Fruit fly (Drosophila melanogaster): ENCODE results near the gene CstF50.
A peak's percentile ranks its signal among the peaks of the same experiment; 100 is the strongest.

CstF50 gene

DNA sequence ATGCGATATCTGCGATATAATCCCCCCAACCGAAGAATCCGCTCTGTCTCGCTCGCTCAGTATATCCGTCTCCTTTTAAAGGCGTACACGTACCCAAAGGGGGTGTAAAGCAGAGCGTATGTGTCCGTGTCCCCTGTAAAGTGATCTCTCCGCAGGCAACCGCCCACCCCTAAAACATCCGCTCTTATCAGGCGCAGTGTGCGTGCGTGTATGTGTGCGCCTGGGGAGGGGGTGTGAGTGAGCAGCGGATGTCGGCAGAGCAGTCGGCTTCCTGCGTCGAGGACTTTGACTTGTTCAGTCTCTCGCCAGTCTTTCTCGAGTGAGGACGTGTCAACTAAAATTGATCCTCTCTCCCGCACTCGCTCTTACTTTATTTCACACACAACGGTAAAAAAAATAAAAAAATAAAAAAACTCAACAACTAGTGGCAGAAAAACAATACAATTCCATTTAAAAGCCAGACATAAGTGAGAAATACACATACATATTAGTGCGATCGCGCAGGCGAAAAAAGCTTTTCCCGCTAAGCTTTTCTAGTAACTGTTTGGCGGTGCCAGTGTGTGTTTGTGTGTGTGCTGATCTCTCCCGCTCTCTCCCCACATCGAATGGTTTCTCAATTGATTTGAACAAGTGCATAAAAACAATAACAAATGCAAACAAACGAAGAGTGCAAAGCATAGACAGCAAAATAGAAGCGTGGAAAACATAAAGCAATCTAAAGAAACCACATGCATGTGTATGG lies 11.1 kb downstream of the CstF50 start:
- TF ChIP-seq CG15710 (tag; optimal IDR thresholded peaks at IDR 0.05) (peak; percentile 29), Ets98B (GFP tag; IDR thresholded peaks at IDR 0.05) (peak; percentile 50; the same call in 1 of the 2 replicates), CG32121 (GFP tag; IDR thresholded peaks at IDR 0.05) (peak; percentile 25; the same call in 1 of the 2 replicates), CG12605 (GFP tag; IDR thresholded peaks at IDR 0.05) (peak; percentile 62; the same call in 1 of the 2 replicates), Pif1A (GFP tag; optimal IDR thresholded peaks at IDR 0.05) (no peak), CG9948 (tag; optimal IDR thresholded peaks at IDR 0.05) (no peak), CG10348 (GFP tag; IDR thresholded peaks at IDR 0.05) (no peak), CG34367 (tag; optimal IDR thresholded peaks at IDR 0.05) (peak; percentile 42), CG14655 (GFP tag; optimal IDR thresholded peaks at IDR 0.05) (no peak), CG8159 (tag; optimal IDR thresholded peaks at IDR 0.05) (peak; percentile 6), Pif1B (GFP tag; optimal IDR thresholded peaks at IDR 0.05) (peak; percentile 17), rn (GFP tag; IDR thresholded peaks at IDR 0.05) (no peak), fd96Ca (GFP tag; IDR thresholded peaks at IDR 0.05) (peak; percentile 63), D1 (tag; optimal IDR thresholded peaks at IDR 0.05) (no peak), CG4496 (GFP tag; IDR thresholded peaks at IDR 0.05) (peak; percentile 83), Snoo (tag; optimal IDR thresholded peaks at IDR 0.05) (peak; percentile 26), CG8301 (tag; optimal IDR thresholded peaks at IDR 0.05) (no peak), CG13204 (GFP tag; optimal IDR thresholded peaks at IDR 0.05) (peak; percentile 90), gl (tag; optimal IDR thresholded peaks at IDR 0.05) (peak; percentile 81), EcR (GFP tag; optimal IDR thresholded peaks at IDR 0.05) (peak; percentile 79)

DNA sequence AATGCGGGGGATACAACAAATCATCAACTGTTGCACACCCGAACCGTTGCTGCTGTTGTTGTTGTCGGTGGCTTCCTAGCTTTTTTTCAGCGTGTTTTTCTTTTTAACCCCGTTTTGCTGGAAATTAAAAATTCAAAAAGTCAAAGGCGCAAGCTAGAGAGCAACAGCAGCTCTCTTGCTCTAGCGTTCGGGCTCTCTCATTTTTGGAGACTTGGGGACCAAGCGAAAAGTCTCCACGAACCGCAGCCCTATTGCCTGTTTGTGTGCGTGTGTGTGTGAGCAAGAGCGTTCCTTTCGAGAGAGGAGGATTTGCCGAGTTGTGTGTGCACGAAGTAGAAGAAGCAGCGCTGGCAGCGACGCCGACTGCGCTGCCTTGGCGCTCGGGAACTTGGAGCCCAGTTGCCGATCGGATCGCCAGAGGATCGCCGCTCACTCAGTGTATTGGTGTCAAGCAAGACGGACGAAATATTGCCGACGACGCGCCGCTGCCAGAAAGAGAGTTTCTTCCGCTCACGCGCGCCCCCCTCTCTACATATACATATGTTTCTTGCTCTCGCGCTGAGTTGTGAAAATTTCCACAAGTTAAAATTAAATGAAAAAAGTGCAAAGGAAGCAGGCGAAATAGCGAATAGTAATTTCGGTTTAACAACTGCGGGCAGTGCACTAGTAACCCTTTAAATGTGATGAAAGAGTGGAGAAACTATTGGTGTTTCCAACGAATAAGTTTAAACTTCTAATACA lies 12.0 kb downstream of the CstF50 start:
- TF ChIP-seq Ets98B (GFP tag; IDR thresholded peaks at IDR 0.05) (peak; percentile 52; the same call in 1 of the 2 replicates), CG15710 (tag; optimal IDR thresholded peaks at IDR 0.05) (no peak), CG9948 (tag; optimal IDR thresholded peaks at IDR 0.05) (peak; percentile 13), Snoo (tag; optimal IDR thresholded peaks at IDR 0.05) (peak; percentile 34), CG12605 (GFP tag; IDR thresholded peaks at IDR 0.05) (peak; percentile 40), gl (tag; optimal IDR thresholded peaks at IDR 0.05) (no peak), CG13204 (GFP tag; optimal IDR thresholded peaks at IDR 0.05) (peak; percentile 64), CG4496 (GFP tag; IDR thresholded peaks at IDR 0.05) (peak; percentile 79), CG32121 (GFP tag; IDR thresholded peaks at IDR 0.05) (peak; percentile 39), fd96Ca (GFP tag; IDR thresholded peaks at IDR 0.05) (peak; percentile 63; the same call in 1 of the 3 replicates), EcR (GFP tag; optimal IDR thresholded peaks at IDR 0.05) (peak; percentile 81), CG8159 (tag; optimal IDR thresholded peaks at IDR 0.05) (peak; percentile 10), CG10348 (GFP tag; IDR thresholded peaks at IDR 0.05) (no peak), rn (GFP tag; IDR thresholded peaks at IDR 0.05) (no peak)

DNA sequence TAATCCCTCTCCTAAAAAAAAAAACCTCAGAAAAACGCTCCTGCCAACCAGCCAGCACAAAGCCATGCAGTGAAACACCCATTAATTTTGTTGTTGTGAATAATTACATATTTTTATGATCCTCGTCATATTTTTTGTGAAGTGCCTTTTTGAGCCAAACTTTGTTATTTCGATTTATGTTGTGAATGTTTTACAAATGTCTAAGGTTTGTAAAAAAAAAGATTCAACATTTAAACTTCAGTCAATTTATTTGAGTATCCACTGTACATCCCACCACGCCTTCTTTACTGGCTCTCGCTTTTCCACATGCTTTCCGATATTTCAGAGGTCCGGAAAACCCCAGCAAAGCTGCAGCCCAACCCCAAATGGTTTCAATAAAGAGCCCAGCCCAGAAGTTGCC lies 12.6 kb downstream of the CstF50 start:
- TF ChIP-seq gl (tag; optimal IDR thresholded peaks at IDR 0.05), result no peak
- TF ChIP-seq CG32121 (GFP tag; IDR thresholded peaks at IDR 0.05), result no peak; the same call in 1 of the 2 replicates
- TF ChIP-seq D1 (tag; optimal IDR thresholded peaks at IDR 0.05), result no peak
- TF ChIP-seq Ets98B (GFP tag; IDR thresholded peaks at IDR 0.05), result no peak
- TF ChIP-seq CG14655 (GFP tag; optimal IDR thresholded peaks at IDR 0.05), result peak; percentile 38
- peak; percentile 3 for TF ChIP-seq CG9948 (tag; optimal IDR thresholded peaks at IDR 0.05)
- TF ChIP-seq CG4496 (GFP tag; IDR thresholded peaks at IDR 0.05), result no peak
- TF ChIP-seq CG17806 (tag; optimal IDR thresholded peaks at IDR 0.05), result no peak

DNA sequence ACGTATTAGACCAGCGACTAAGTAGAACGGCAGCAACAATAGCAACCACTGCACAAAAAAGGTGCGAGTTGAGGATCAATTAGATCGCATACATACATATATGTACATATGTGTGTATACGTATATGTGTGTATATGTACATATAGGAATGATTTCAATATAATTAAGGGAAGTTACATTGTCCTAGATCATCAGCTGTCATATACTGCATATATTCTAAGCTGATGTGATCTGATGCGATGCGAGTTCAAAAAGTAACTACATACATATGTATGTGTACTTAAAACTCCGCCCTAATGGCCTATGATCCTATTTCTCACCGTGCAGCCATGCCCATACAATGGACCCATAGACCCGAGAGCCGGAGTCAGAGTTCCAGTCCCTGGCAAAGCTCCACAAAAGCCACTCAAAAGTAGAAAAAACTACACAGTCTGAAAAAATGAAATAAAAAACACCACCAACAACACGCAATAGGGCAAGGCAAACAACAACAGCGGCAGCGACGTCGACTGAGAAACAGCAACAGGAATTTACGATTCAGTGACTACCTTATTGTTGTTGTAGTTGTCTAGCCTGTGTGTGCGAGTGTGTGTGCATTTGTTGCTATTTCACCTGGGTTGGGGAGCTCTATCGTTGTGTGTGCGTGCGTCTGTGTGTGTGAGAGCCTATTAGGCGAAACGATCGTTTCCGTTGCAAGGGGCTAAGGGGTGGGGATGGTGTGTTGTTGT lies 13.4 kb downstream of the CstF50 start:
- peak; percentile 61 for TF ChIP-seq Pif1B (GFP tag; optimal IDR thresholded peaks at IDR 0.05)
- no peak for TF ChIP-seq CG13204 (GFP tag; optimal IDR thresholded peaks at IDR 0.05)
- no peak for TF ChIP-seq D1 (tag; optimal IDR thresholded peaks at IDR 0.05)
- TF ChIP-seq Ets98B (GFP tag; IDR thresholded peaks at IDR 0.05), result no peak; the same call in 1 of the 2 replicates
- TF ChIP-seq rn (GFP tag; IDR thresholded peaks at IDR 0.05), result no peak
- TF ChIP-seq CG10348 (GFP tag; IDR thresholded peaks at IDR 0.05), result no peak
- peak; percentile 53 for TF ChIP-seq EcR (GFP tag; optimal IDR thresholded peaks at IDR 0.05)
- peak; percentile 85 for TF ChIP-seq CG14655 (GFP tag; optimal IDR thresholded peaks at IDR 0.05)
- no peak for TF ChIP-seq gl (tag; optimal IDR thresholded peaks at IDR 0.05)
- no peak for TF ChIP-seq Snoo (tag; optimal IDR thresholded peaks at IDR 0.05)
- peak; percentile 71 for TF ChIP-seq CG8301 (tag; optimal IDR thresholded peaks at IDR 0.05)
- peak; percentile 71 for TF ChIP-seq fd96Ca (GFP tag; IDR thresholded peaks at IDR 0.05)
- TF ChIP-seq CG32121 (GFP tag; IDR thresholded peaks at IDR 0.05), result peak; percentile 60; the same call in 1 of the 2 replicates
- no peak for TF ChIP-seq CG8159 (tag; optimal IDR thresholded peaks at IDR 0.05)
- TF ChIP-seq CG12605 (GFP tag; IDR thresholded peaks at IDR 0.05), result no peak
- TF ChIP-seq CG34367 (tag; optimal IDR thresholded peaks at IDR 0.05), result peak; percentile 31
- TF ChIP-seq Pif1A (GFP tag; optimal IDR thresholded peaks at IDR 0.05), result peak; percentile 46
- TF ChIP-seq CG4496 (GFP tag; IDR thresholded peaks at IDR 0.05), result 0 out of 3 replicates have a peak, but pooled peaks have one; percentile 7
- peak; percentile 41 for TF ChIP-seq CG9948 (tag; optimal IDR thresholded peaks at IDR 0.05)
- peak; percentile 20 for TF ChIP-seq CG15710 (tag; optimal IDR thresholded peaks at IDR 0.05)
- peak; percentile 33 for TF ChIP-seq CG17806 (tag; optimal IDR thresholded peaks at IDR 0.05)
